Worm (Caenorhabditis elegans) whole organism, midembryonic: ENCODE results near the gene spe-44.

Source experiments
- T22C8.4 ChIP-seq: fragments of 200-800 bp; sonication (Bioruptor generic); IDR thresholded peaks from 2 replicates; pipeline ENCODE4 v1.3.6; 2022; ENCODE audit warnings: missing genetic modification characterization, missing compliant biosample characterization
- cog-1 ChIP-seq: sonication (generic microtip); optimal IDR thresholded peaks from 2 replicates; lab custom pipeline; 2016; ENCODE audit warnings: missing genetic modification characterization, missing compliant biosample characterization
- flt-1 ChIP-seq: fragments of 200-800 bp; sonication (Bioruptor generic); IDR thresholded peaks from 2 replicates; pipeline ENCODE4 v1.3.6; 2022; ENCODE audit warnings: missing genetic modification characterization, missing compliant biosample characterization
- klf-2 ChIP-seq: fragments of 200-800 bp; sonication (Bioruptor generic); conservative IDR thresholded peaks from 2 replicates; pipeline ENCODE4 v1.3.6; 2022; ENCODE audit warnings: missing genetic modification reagents, missing genetic modification characterization, missing compliant biosample characterization
- med-1 ChIP-seq: sonication (generic microtip); optimal IDR thresholded peaks from 2 replicates; lab custom pipeline; 2017; ENCODE audit warnings: missing genetic modification characterization, mild to moderate bottlenecking, missing compliant biosample characterization, antibody characterized with exemption, missing genetic modification reagents; ENCODE audit not compliant: insufficient read depth
- tab-1 ChIP-seq: fragments of 200-800 bp; sonication (Bioruptor generic); IDR thresholded peaks from 2 replicates; pipeline ENCODE4 v1.3.6; 2022; ENCODE audit warnings: missing genetic modification characterization, missing compliant biosample characterization

DNA sequence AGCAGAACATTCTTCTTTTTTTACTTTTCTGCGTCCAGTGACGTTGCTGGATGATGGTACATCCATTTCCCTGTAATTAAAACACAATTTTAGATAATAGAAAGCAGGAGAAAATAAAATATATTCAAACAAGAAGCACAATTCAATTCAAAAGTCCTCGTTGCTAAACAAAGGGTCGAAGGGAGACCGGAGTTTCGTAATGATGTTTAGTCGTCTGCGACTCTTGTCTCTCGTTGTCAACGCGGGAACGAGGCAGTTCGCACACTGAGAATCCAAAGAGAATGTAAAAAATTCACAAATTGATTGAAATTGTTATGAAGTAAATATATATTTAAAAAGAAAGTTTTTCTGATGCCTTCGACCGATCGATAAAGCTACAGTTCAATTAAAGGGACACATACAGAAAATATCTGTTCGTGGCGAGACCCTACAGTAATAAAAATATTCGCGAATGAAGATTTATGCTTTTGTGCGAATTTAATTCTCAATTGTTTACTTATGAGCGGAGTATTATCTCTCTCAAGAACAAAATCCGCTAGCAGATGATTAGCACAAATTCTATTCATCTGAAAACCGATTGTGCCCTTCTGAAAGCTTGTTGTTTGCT is 2.7 kb downstream of the spe-44 start, which contains the start of gene dpy-26:
- TF ChIP-seq flt-1 (GFP tag; lab: Robert Waterston, UW) (no peak), cog-1 (tag; lab: Kevin White, UChicago) (no peak), tab-1 (no peak), med-1 (GFP tag; lab: Kevin White, UChicago) (no peak), T22C8.4 (GFP tag; lab: Robert Waterston, UW) (no peak), klf-2 (no peak)
